Worm (Caenorhabditis elegans): ENCODE results near the gene T01D1.7.

Gene T01D1.7

DNA sequence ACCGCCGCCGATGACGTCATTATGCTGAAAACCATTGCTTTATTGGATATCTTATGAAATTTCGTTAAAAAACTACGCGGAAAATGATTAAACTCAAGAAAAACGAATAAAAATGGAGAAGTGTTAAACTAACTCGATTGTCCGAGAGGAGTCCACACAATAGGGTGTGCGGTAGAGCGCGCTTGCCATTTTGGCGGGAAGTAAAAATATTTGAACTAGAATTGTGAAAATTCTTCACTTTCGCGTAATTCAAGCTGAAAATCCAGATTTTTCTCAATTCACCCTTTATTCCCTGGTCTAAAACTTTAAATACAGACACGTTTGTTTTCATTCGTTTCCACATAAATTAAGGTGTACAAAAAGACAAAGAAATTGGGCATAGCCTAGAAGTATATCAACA, 43.0 kb upstream of the T01D1.7 start, which contains the start of gene F48A11.4 (continued):
- TF ChIP-seq snpc-4 (tag; optimal IDR thresholded peaks at IDR 0.05) (no peak), ztf-11 (tag; optimal IDR thresholded peaks at IDR 0.05) (peak; percentile 21), flh-1 (GFP tag; optimal IDR thresholded peaks at IDR 0.05) (no peak), ceh-39 (tag; optimal IDR thresholded peaks at IDR 0.05) (peak; percentile 63), pha-4 (tag; optimal IDR thresholded peaks at IDR 0.05) (peak; percentile 92), zip-8 (tag; optimal IDR thresholded peaks at IDR 0.05) (peak; percentile 52)

DNA sequence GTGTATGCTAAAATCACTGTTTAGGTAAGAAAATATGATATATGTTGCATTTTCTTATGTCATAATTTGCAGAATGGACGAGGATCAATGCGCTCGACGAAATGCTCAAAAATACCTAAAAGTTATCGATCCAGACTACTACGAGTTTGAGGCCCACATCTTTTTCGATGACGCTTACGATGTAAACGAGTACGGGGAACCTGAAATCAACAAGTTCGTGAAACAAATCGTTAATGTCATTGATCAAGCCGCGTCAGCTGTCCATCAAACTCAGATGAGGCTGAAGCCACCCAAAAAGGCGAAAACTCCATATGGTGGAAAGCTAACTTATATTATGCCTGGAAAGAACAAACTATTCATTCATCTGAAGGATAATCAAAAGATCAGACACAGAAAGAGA, 34.5 kb upstream of the T01D1.7 start:
- TF ChIP-seq snpc-4 (tag; optimal IDR thresholded peaks at IDR 0.05), result no peak
- no peak for TF ChIP-seq ceh-43 (GFP tag; optimal IDR thresholded peaks at IDR 0.05)
- TF ChIP-seq unc-62 (GFP tag; optimal IDR thresholded peaks at IDR 0.05), result no peak
- no peak for TF ChIP-seq tbx-8 (GFP tag; optimal IDR thresholded peaks at IDR 0.05)
- TF ChIP-seq nhr-2 (tag; optimal IDR thresholded peaks at IDR 0.05), result no peak
- TF ChIP-seq ceh-39 (tag; optimal IDR thresholded peaks at IDR 0.05), result no peak
- no peak for TF ChIP-seq mab-5 (tag; optimal IDR thresholded peaks at IDR 0.05)
- TF ChIP-seq ces-1 (GFP tag; optimal IDR thresholded peaks at IDR 0.05), result no peak

DNA sequence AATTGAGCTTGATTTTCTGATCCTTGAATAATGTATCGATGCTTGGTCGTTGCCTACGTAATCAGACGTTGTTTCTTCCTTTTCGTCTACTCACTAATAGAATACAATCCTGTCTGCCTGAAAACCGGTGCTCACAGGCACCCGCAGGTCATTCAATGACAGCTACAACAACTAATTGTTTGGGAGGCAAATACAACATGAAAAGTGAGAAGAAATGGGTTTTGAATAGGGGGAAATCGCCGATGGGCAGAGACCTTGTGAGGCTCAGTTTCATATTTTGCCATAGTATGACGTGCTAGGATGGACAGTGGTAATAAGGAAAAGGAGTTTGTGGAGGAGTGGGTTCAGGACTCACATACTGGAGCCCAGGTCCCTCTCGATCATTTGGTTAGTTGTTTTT, 23.1 kb upstream of the T01D1.7 start, which contains the start of gene chs-2:
Gene chs-2 (plus strand): TSS at position 301 of the 400 bp plus-strand sequence.
- TF ChIP-seq cnd-1 (tag; optimal IDR thresholded peaks at IDR 0.05) (no peak), M03D4.4 (tag; optimal IDR thresholded peaks at IDR 0.05) (no peak)

DNA sequence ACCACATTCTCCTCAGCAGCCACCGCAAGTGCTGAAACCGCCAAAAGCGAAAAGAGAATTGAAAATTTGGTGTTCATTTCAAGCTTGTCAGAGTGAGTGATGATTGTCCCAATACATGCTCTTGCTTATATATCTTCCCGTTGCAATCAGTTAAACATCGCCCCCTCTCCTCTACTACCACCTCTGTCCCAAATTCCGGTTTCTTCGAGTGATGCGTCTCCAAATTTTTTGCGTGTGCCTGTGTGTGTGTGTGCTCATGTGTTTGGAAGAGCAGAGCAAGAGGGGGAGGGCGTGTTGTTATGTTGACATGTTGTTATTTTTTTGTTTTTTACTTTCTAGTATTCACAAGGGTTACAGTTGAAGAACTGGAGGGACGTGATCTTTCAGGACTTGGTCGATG, 20.9 kb upstream of the T01D1.7 start, which contains the start of gene abu-11:
Gene abu-11 (minus strand): TSS at position 101 of the 400 bp plus-strand sequence.
- no peak for TF ChIP-seq lin-13 (tag; optimal IDR thresholded peaks at IDR 0.05)
- no peak for TF ChIP-seq zip-8 (tag; optimal IDR thresholded peaks at IDR 0.05)
- TF ChIP-seq snpc-4 (tag; optimal IDR thresholded peaks at IDR 0.05), result no peak
- TF ChIP-seq tbx-8 (GFP tag; optimal IDR thresholded peaks at IDR 0.05), result no peak
- TF ChIP-seq mls-2 (tag; optimal IDR thresholded peaks at IDR 0.05), result no peak
- TF ChIP-seq hlh-1 (tag; optimal IDR thresholded peaks at IDR 0.05), result no peak
- no peak for TF ChIP-seq nhr-2 (tag; optimal IDR thresholded peaks at IDR 0.05)
- no peak for TF ChIP-seq nhr-237 (tag; optimal IDR thresholded peaks at IDR 0.05)
- TF ChIP-seq nhr-76 (tag; optimal IDR thresholded peaks at IDR 0.05), result no peak
- no peak for TF ChIP-seq mab-5 (tag; optimal IDR thresholded peaks at IDR 0.05)
- no peak for TF ChIP-seq ceh-39 (tag; optimal IDR thresholded peaks at IDR 0.05)
- no peak for TF ChIP-seq mep-1 (tag; optimal IDR thresholded peaks at IDR 0.05)
- TF ChIP-seq nhr-28 (tag; optimal IDR thresholded peaks at IDR 0.05), result no peak
- no peak for TF ChIP-seq blmp-1 (tag; optimal IDR thresholded peaks at IDR 0.05)
- TF ChIP-seq ceh-43 (GFP tag; optimal IDR thresholded peaks at IDR 0.05), result no peak
- no peak for TF ChIP-seq unc-120 (tag; optimal IDR thresholded peaks at IDR 0.05; ENCODE audit: poor library complexity, severe bottlenecking)
- no peak for TF ChIP-seq sptf-1 (tag; optimal IDR thresholded peaks at IDR 0.05)
- TF ChIP-seq ces-1 (GFP tag; optimal IDR thresholded peaks at IDR 0.05), result no peak
- no peak for TF ChIP-seq lin-32 (GFP tag; optimal IDR thresholded peaks at IDR 0.05)
- no peak for TF ChIP-seq unc-62 (GFP tag; optimal IDR thresholded peaks at IDR 0.05)

DNA sequence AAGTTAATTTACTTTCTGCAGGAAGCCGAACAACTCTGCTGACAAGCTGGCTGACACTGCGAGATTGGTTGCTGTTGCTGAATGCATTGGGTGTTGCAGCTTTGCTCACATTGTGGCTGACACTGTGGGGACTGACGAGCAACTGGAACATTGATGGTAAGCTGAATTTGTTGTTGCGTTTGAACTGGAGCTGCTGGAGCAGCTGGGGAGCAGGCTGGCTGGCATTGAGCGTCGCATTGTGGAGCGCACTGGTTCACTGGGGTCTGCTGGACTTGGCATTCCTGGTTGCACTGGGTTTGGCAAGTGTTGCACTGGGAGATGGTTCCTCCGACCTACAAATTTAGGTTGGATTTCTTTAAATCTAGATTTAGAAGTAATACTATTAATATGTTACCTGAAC, 19.0 kb upstream of the T01D1.7 start:
- TF ChIP-seq sptf-1 (tag; optimal IDR thresholded peaks at IDR 0.05) (no peak), sem-2 (GFP tag; optimal IDR thresholded peaks at IDR 0.05) (no peak), ceh-43 (GFP tag; optimal IDR thresholded peaks at IDR 0.05) (no peak), ztf-11 (tag; optimal IDR thresholded peaks at IDR 0.05) (no peak), blmp-1 (tag; optimal IDR thresholded peaks at IDR 0.05) (no peak), elt-1 (tag; optimal IDR thresholded peaks at IDR 0.05; ENCODE audit: borderline replicate concordance, insufficient read depth) (no peak), ham-2 (GFP tag; optimal IDR thresholded peaks at IDR 0.05) (no peak), tbx-8 (GFP tag; optimal IDR thresholded peaks at IDR 0.05) (no peak), mab-5 (tag; optimal IDR thresholded peaks at IDR 0.05) (no peak), flh-1 (GFP tag; optimal IDR thresholded peaks at IDR 0.05) (no peak), zip-8 (tag; optimal IDR thresholded peaks at IDR 0.05) (no peak), elt-3 (tag; optimal IDR thresholded peaks at IDR 0.05) (no peak), nhr-2 (tag; optimal IDR thresholded peaks at IDR 0.05) (no peak), lin-13 (tag; optimal IDR thresholded peaks at IDR 0.05) (no peak), lsy-2 (tag; optimal IDR thresholded peaks at IDR 0.05) (no peak), ceh-83 (GFP tag; optimal IDR thresholded peaks at IDR 0.05) (no peak), cnd-1 (tag; optimal IDR thresholded peaks at IDR 0.05) (no peak)

Measured in whole organism, mixed stage, embryonic.